Fruit fly (Drosophila melanogaster) S2 (cell line): ENCODE data around the gene dbf.

Experiments
- CG8478 ChIP-seq: fragments of >200 bp; optimal IDR thresholded peaks from 2 replicates; lab custom pipeline; 2018
- CTCF ChIP-seq, 2 experiments: fragments of >200 bp; optimal IDR thresholded peaks; 2 replicates each; lab custom pipeline; 2018

DNA sequence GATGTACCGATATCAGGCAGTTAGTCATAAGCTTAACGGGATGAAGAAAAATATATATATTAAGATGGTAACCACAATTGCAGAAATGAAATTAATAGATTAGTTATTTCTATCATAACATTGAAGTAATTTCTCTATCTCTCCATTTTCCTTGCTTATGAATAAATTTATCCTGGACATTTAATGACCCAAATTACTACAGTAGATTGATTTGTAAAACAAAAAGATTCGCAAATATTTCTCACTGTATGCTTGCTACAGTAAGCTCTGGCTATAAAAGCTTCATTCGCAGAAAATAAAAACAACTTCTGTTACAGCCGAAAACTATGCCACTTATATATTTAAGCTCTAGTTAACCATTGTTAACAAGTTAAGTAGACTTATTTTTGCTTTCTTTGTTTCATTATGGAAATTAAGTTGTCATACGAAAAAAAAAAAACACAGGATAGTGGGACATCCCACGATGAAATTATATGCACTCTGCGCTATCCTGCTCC lies 29.2 kb downstream of the dbf start, which contains the start of gene CG17105:
- TF ChIP-seq CTCF (optimal IDR thresholded peaks at IDR 0.05; lab: Kevin White, UChicago) (no peak), CG8478 (lab: Kevin White, UChicago) (no peak)
